Worm (Caenorhabditis elegans): ENCODE measurements around the gene H25K10.2.

DNA sequence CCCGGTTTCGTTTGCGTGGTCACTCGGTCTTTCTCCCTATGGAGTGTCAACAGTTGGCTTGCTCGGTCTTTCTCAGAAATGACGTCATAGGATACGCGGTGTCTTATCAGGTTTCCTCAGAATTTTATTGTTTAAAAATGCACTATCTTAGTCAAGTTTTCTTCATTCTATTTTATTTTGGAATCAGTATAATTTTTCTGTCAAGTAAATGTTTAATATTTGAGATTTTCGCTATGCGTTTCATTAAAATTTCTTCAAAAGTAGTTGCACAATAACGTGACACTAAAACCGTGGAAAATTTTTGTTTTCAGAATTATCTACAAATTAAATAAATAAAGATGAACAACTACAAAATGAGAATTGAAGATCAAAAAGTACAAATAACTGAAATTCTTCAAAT is 46.5 kb upstream of the H25K10.2 start, which contains the start of gene hlh-31:
- TF ChIP-seq nhr-237 (tag; optimal IDR thresholded peaks at IDR 0.05): no peak
- TF ChIP-seq sea-2 (GFP tag; optimal IDR thresholded peaks at IDR 0.05): no peak
- TF ChIP-seq elt-3 (tag; optimal IDR thresholded peaks at IDR 0.05): no peak
- TF ChIP-seq ZK546.5 (tag; optimal IDR thresholded peaks at IDR 0.05): no peak
- TF ChIP-seq mdl-1 (tag; optimal IDR thresholded peaks at IDR 0.05): no peak
- TF ChIP-seq nhr-11 (tag; optimal IDR thresholded peaks at IDR 0.05): no peak
- TF ChIP-seq ceh-82 (tag; optimal IDR thresholded peaks at IDR 0.05): no peak
- no peak for TF ChIP-seq jun-1 (tag; optimal IDR thresholded peaks at IDR 0.05)
- no peak for TF ChIP-seq lin-39 (tag; optimal IDR thresholded peaks at IDR 0.05)
- no peak for TF ChIP-seq unc-39 (tag; optimal IDR thresholded peaks at IDR 0.05)
- TF ChIP-seq unc-62 (GFP tag; optimal IDR thresholded peaks at IDR 0.05): no peak
- no peak for TF ChIP-seq nhr-25 (tag; optimal IDR thresholded peaks at IDR 0.05)
- no peak for TF ChIP-seq ztf-4 (tag; optimal IDR thresholded peaks at IDR 0.05)
- no peak for TF ChIP-seq lin-15B (tag; optimal IDR thresholded peaks at IDR 0.05)
